Fruit fly (Drosophila melanogaster) whole organism, embryonic: ENCODE results near the gene CG18135.

ENCODE experiments used
- Abd-B ChIP-seq: fragments of 200-800 bp; sonication (Bioruptor generic); optimal IDR thresholded peaks from 2 replicates; lab custom pipeline; 2018; ENCODE audit warnings: missing biosample characterization, mild to moderate bottlenecking, missing genetic modification characterization, moderate library complexity
- Bdp1 ChIP-seq: fragments of 200-800 bp; sonication (Bioruptor generic); optimal IDR thresholded peaks from 3 replicates; lab custom pipeline; 2016; ENCODE audit warnings: missing biosample characterization, missing genetic modification characterization
- Bgb ChIP-seq: fragments of 200-800 bp; sonication (Bioruptor generic); IDR thresholded peaks from 2 replicates; pipeline ENCODE4 v1.3.6; 2022; ENCODE audit warnings: missing biosample characterization, missing genetic modification characterization; ENCODE audit not compliant: partially characterized antibody
- Blimp-1 ChIP-seq: fragments of 200-800 bp; sonication (Bioruptor generic); optimal IDR thresholded peaks from 3 replicates; lab custom pipeline; 2018; ENCODE audit warnings: missing biosample characterization, missing genetic modification characterization, mild to moderate bottlenecking, moderate library complexity, missing genetic modification reagents
- CG11398 ChIP-seq: fragments of 200-800 bp; sonication (Bioruptor generic); optimal IDR thresholded peaks from 2 replicates; lab custom pipeline; 2016; ENCODE audit warnings: missing biosample characterization, missing genetic modification characterization
- CG12769 ChIP-seq: fragments of 200-800 bp; sonication (Bioruptor generic); optimal IDR thresholded peaks from 2 replicates; lab custom pipeline; 2019; ENCODE audit warnings: missing biosample characterization, mild to moderate bottlenecking, missing genetic modification characterization, moderate library complexity
- CG12942 ChIP-seq: fragments of 200-800 bp; sonication (Bioruptor generic); optimal IDR thresholded peaks from 3 replicates; lab custom pipeline; 2016; ENCODE audit warnings: missing biosample characterization, missing genetic modification characterization
- CG13894 ChIP-seq: fragments of 200-800 bp; sonication (Bioruptor generic); optimal IDR thresholded peaks from 3 replicates; lab custom pipeline; 2018; ENCODE audit warnings: missing biosample characterization, mild to moderate bottlenecking, missing genetic modification characterization, moderate library complexity
- CG15073 ChIP-seq: fragments of 200-800 bp; sonication (Bioruptor generic); optimal IDR thresholded peaks from 2 replicates; lab custom pipeline; 2016; ENCODE audit warnings: missing biosample characterization, missing genetic modification characterization
- CG15269 ChIP-seq: fragments of 200-800 bp; sonication (Bioruptor generic); optimal IDR thresholded peaks from 2 replicates; lab custom pipeline; 2018; ENCODE audit warnings: missing biosample characterization, mild to moderate bottlenecking, missing genetic modification characterization, moderate library complexity
- CG16813 ChIP-seq: fragments of 200-800 bp; sonication (Bioruptor generic); IDR thresholded peaks from 3 replicates; pipeline ENCODE4 v1.3.6; 2022; ENCODE audit warnings: missing biosample characterization, missing genetic modification characterization; ENCODE audit not compliant: partially characterized antibody
- CG2199 ChIP-seq: fragments of 200-800 bp; sonication (Bioruptor generic); IDR thresholded peaks from 3 replicates; pipeline ENCODE4 v1.3.6; 2022; ENCODE audit warnings: missing biosample characterization, missing genetic modification characterization
- CG2712 ChIP-seq: fragments of 200-800 bp; optimal IDR thresholded peaks from 3 replicates; lab custom pipeline; 2019; ENCODE audit warnings: missing biosample characterization, mild to moderate bottlenecking, missing genetic modification characterization, moderate library complexity
- CG34376 ChIP-seq: fragments of 200-800 bp; sonication (Bioruptor generic); optimal IDR thresholded peaks from 2 replicates; lab custom pipeline; 2018; ENCODE audit warnings: missing biosample characterization, mild to moderate bottlenecking, missing genetic modification characterization
- CG5953 ChIP-seq: fragments of 200-800 bp; sonication (Bioruptor generic); IDR thresholded peaks from 2 replicates; pipeline ENCODE4 v1.3.6; 2022; ENCODE audit warnings: missing biosample characterization, missing genetic modification characterization
- CG6813 ChIP-seq: fragments of 200-800 bp; sonication (Bioruptor generic); optimal IDR thresholded peaks from 2 replicates; lab custom pipeline; 2017; ENCODE audit warnings: missing biosample characterization, missing genetic modification characterization, mild to moderate bottlenecking, moderate library complexity, missing genetic modification reagents
- CG7372 ChIP-seq: fragments of 200-800 bp; sonication (Bioruptor generic); IDR thresholded peaks from 2 replicates; pipeline ENCODE4 v1.3.6; 2022; ENCODE audit warnings: missing biosample characterization, missing genetic modification characterization
- CG9932 ChIP-seq: fragments of 200-800 bp; sonication (Bioruptor generic); IDR thresholded peaks from 2 replicates; pipeline ENCODE4 v1.3.6; 2022; ENCODE audit warnings: missing biosample characterization, missing genetic modification characterization
- D19A ChIP-seq: fragments of 200-800 bp; optimal IDR thresholded peaks from 3 replicates; lab custom pipeline; 2019; ENCODE audit warnings: missing biosample characterization, mild to moderate bottlenecking, missing genetic modification characterization, moderate library complexity
- Eip74EF ChIP-seq, 2 experiments: fragments of 200-800 bp in 1 of 2; fragments of >200 bp in 1 of 2; sonication (Bioruptor generic) in 1 of 2; optimal IDR thresholded peaks; 2 replicates each; lab custom pipeline; 2017 to 2019; ENCODE audit warnings: missing biosample characterization in 2 of 2, missing genetic modification characterization in 2 of 2, mild to moderate bottlenecking in 1 of 2, moderate library complexity in 1 of 2
- HLH3B ChIP-seq: fragments of 200-800 bp; sonication (Bioruptor generic); IDR thresholded peaks from 2 replicates; pipeline ENCODE4 v1.3.6; 2022; ENCODE audit warnings: missing biosample characterization, missing genetic modification characterization
- HmgD ChIP-seq: fragments of 200-800 bp; sonication (Bioruptor generic); optimal IDR thresholded peaks from 3 replicates; lab custom pipeline; 2016; ENCODE audit warnings: missing biosample characterization, missing genetic modification characterization
- Med ChIP-seq: fragments of 200-800 bp; sonication (Bioruptor generic); peaks from one replicate; lab custom pipeline; 2016; ENCODE audit warnings: missing biosample characterization, missing genetic modification characterization, mild to moderate bottlenecking, inconsistent platforms, moderate library complexity
- Tbp ChIP-seq: fragments of >200 bp; optimal IDR thresholded peaks from 2 replicates; lab custom pipeline; 2018; ENCODE audit warnings: missing biosample characterization, missing genetic modification characterization
- Xrp1 ChIP-seq: fragments of 200-800 bp; sonication (Bioruptor generic); IDR thresholded peaks from 2 replicates; pipeline ENCODE4 v1.3.6; 2022; ENCODE audit warnings: missing biosample characterization, missing genetic modification characterization
- abd-A ChIP-seq: fragments of 200-800 bp; sonication (Bioruptor generic); optimal IDR thresholded peaks from 3 replicates; lab custom pipeline; 2019; ENCODE audit warnings: missing biosample characterization, mild to moderate bottlenecking, missing genetic modification characterization, moderate library complexity
- amos ChIP-seq: fragments of 200-800 bp; sonication (Bioruptor generic); IDR thresholded peaks from 2 replicates; pipeline ENCODE4 v1.3.6; 2022; ENCODE audit warnings: missing biosample characterization, missing genetic modification characterization; ENCODE audit not compliant: partially characterized antibody
- chn ChIP-seq: fragments of 200-800 bp; sonication (Bioruptor generic); optimal IDR thresholded peaks from 2 replicates; lab custom pipeline; 2016; ENCODE audit warnings: missing biosample characterization, missing genetic modification characterization
- ems ChIP-seq: fragments of 200-800 bp; sonication (Bioruptor generic); optimal IDR thresholded peaks from 3 replicates; lab custom pipeline; 2016; ENCODE audit warnings: missing biosample characterization, missing genetic modification characterization
- ftz-f1 ChIP-seq: fragments of 200-800 bp; sonication (Bioruptor generic); optimal IDR thresholded peaks from 2 replicates; lab custom pipeline; 2016; ENCODE audit warnings: missing biosample characterization, missing genetic modification characterization
- gce ChIP-seq: fragments of 200-800 bp; sonication (Bioruptor generic); IDR thresholded peaks from 3 replicates; pipeline ENCODE4 v1.3.6; 2022; ENCODE audit warnings: missing biosample characterization, missing genetic modification characterization
- gsb ChIP-seq: fragments of 200-800 bp; sonication (Bioruptor generic); IDR thresholded peaks from 2 replicates; pipeline ENCODE4 v1.3.6; 2022; ENCODE audit warnings: missing biosample characterization, missing genetic modification characterization
- gsb-n ChIP-seq: fragments of 200-800 bp; sonication (Bioruptor generic); optimal IDR thresholded peaks from 3 replicates; lab custom pipeline; 2018; ENCODE audit warnings: missing biosample characterization, mild to moderate bottlenecking, missing genetic modification characterization
- ken ChIP-seq: fragments of 200-800 bp; sonication (Bioruptor generic); IDR thresholded peaks from 3 replicates; pipeline ENCODE4 v1.3.6; 2022; ENCODE audit warnings: missing biosample characterization, missing genetic modification characterization
- kni ChIP-seq: fragments of 200-800 bp; sonication (Bioruptor generic); optimal IDR thresholded peaks from 3 replicates; lab custom pipeline; 2017; ENCODE audit warnings: mild to moderate bottlenecking, missing biosample characterization, missing genetic modification reagents, missing genetic modification characterization
- oc ChIP-seq: fragments of 200-800 bp; sonication (Bioruptor generic); optimal IDR thresholded peaks from 2 replicates; lab custom pipeline; 2018; ENCODE audit warnings: missing biosample characterization, mild to moderate bottlenecking, missing genetic modification characterization, moderate library complexity
- pros ChIP-seq: fragments of 200-800 bp; sonication (Bioruptor generic); optimal IDR thresholded peaks from 3 replicates; lab custom pipeline; 2019; ENCODE audit warnings: missing biosample characterization, mild to moderate bottlenecking, missing genetic modification characterization, moderate library complexity
- rib ChIP-seq: fragments of 200-800 bp; sonication (Bioruptor generic); IDR thresholded peaks from 2 replicates; pipeline ENCODE4 v1.3.6; 2022; ENCODE audit warnings: missing biosample characterization, missing genetic modification characterization
- sd ChIP-seq: fragments of 200-800 bp; sonication (Bioruptor generic); optimal IDR thresholded peaks from 3 replicates; lab custom pipeline; 2018; ENCODE audit warnings: missing biosample characterization, mild to moderate bottlenecking, missing genetic modification characterization, moderate library complexity
- shn ChIP-seq: fragments of 200-800 bp; sonication (Bioruptor generic); optimal IDR thresholded peaks from 3 replicates; lab custom pipeline; 2016; ENCODE audit warnings: missing biosample characterization, missing genetic modification characterization
- so ChIP-seq: fragments of 200-800 bp; sonication (Bioruptor generic); IDR thresholded peaks from 3 replicates; pipeline ENCODE4 v1.3.6; 2022; ENCODE audit warnings: missing biosample characterization, missing genetic modification characterization
- sob ChIP-seq: fragments of 200-800 bp; sonication (Bioruptor generic); IDR thresholded peaks from 2 replicates; pipeline ENCODE4 v1.3.6; 2022; ENCODE audit warnings: missing biosample characterization, missing genetic modification characterization
- sug ChIP-seq: fragments of 200-800 bp; optimal IDR thresholded peaks from 2 replicates; lab custom pipeline; 2019; ENCODE audit warnings: missing biosample characterization, mild to moderate bottlenecking, missing genetic modification characterization, moderate library complexity
- vvl ChIP-seq: fragments of 200-800 bp; sonication (Bioruptor generic); IDR thresholded peaks from 2 replicates; pipeline ENCODE4 v1.3.6; 2022; ENCODE audit warnings: missing biosample characterization, missing genetic modification characterization
- wek ChIP-seq: fragments of 200-800 bp; sonication (Bioruptor generic); optimal IDR thresholded peaks from 3 replicates; lab custom pipeline; 2018; ENCODE audit warnings: missing biosample characterization, mild to moderate bottlenecking, missing genetic modification characterization, moderate library complexity

The CG18135 gene

dm6 chr3L:18992820-18993219 is 5.3 kb downstream of the CG18135 start (continued):
- TF ChIP-seq CG16813 (GFP tag; lab: Robert Waterston, UW) (no peak), CG15073 (GFP tag; lab: Kevin White, UChicago) (no peak), CG9932 (GFP tag; lab: Robert Waterston, UW) (no peak), CG12942 (no peak), CG34376 (GFP tag; lab: Kevin White, UChicago) (peak; percentile 88), Tbp (GFP tag; lab: Kevin White, UChicago) (peak; percentile 60), CG2712 (tag; lab: Kevin White, UChicago) (no peak), gce (GFP tag; lab: Robert Waterston, UW) (no peak), HLH3B (no peak), ken (no peak), Xrp1 (GFP tag; lab: Robert Waterston, UW) (no peak), HmgD (GFP tag; lab: Kevin White, UChicago) (no peak), CG6813 (GFP tag; lab: Kevin White, UChicago) (no peak)

- TF ChIP-seq CG15269 (tag; lab: Kevin White, UChicago): peak; percentile 74
- TF ChIP-seq chn (GFP tag; lab: Kevin White, UChicago): no peak
- TF ChIP-seq CG13894: peak; percentile 26
- peak; percentile 92 for TF ChIP-seq abd-A (tag; lab: Kevin White, UChicago)
- TF ChIP-seq rib: 0 out of 2 replicates have a peak, but pooled peaks have one; percentile 26
- no peak for TF ChIP-seq ftz-f1 (GFP tag; lab: Kevin White, UChicago)
- TF ChIP-seq sd (tag; lab: Kevin White, UChicago): peak; percentile 53
- peak; percentile 62 for TF ChIP-seq Med (GFP tag; lab: Kevin White, UChicago)
- peak; percentile 87 for TF ChIP-seq CG12769 (tag; lab: Kevin White, UChicago)
- TF ChIP-seq Blimp-1 (GFP tag; lab: Kevin White, UChicago): peak; percentile 51
- peak; percentile 96 for TF ChIP-seq gsb-n (tag; lab: Kevin White, UChicago)
- no peak for TF ChIP-seq D19A
- TF ChIP-seq CG9932 (GFP tag; lab: Robert Waterston, UW): 0 out of 2 replicates have a peak, but pooled peaks have one; percentile 22
- no peak for TF ChIP-seq wek (GFP tag; lab: Kevin White, UChicago)
- TF ChIP-seq oc (tag; lab: Kevin White, UChicago): peak; percentile 46
- no peak for TF ChIP-seq CG5953
- no peak for TF ChIP-seq Bdp1
- no peak for TF ChIP-seq gsb (GFP tag; lab: Robert Waterston, UW)
- TF ChIP-seq sob: 0 out of 2 replicates have a peak, but pooled peaks have one; percentile 11
- TF ChIP-seq Eip74EF (GFP tag; optimal IDR thresholded peaks at IDR 0.05; lab: Kevin White, UChicago): no peak
- TF ChIP-seq pros: peak; percentile 55
- TF ChIP-seq amos (GFP tag; lab: Robert Waterston, UW): peak; percentile 27; the same call in 1 of the 2 replicates
- TF ChIP-seq CG7372: no peak
- TF ChIP-seq Abd-B (GFP tag; lab: Kevin White, UChicago): peak; percentile 19
- TF ChIP-seq kni (GFP tag; lab: Kevin White, UChicago): peak; percentile 57
- TF ChIP-seq sug: peak; percentile 1
- no peak for TF ChIP-seq shn (GFP tag; lab: Kevin White, UChicago)
- no peak for TF ChIP-seq ems (GFP tag; lab: Kevin White, UChicago)
- TF ChIP-seq CG2199: 0 out of 3 replicates have a peak, but pooled peaks have one; percentile 59
- no peak for TF ChIP-seq CG11398 (GFP tag; lab: Kevin White, UChicago)
- TF ChIP-seq so (GFP tag; lab: Robert Waterston, UW): peak; percentile 53; the same call in 1 of the 3 replicates
- TF ChIP-seq Bgb (GFP tag; lab: Robert Waterston, UW): 0 out of 2 replicates have a peak, but pooled peaks have one; percentile 17
- TF ChIP-seq vvl (GFP tag; lab: Robert Waterston, UW): peak; percentile 68; the same call in 1 of the 2 replicates
These were observed 8.5 kb downstream of the CG18135 start, which contains the start of gene CG34256 for dm6 chr3L:18989611-18990010. Gene CG34256, minus strand, starts transcription at chr3L:18989815.
